Fruit fly (Drosophila melanogaster) whole organism, prepupa: Measurements from ENCODE around the gene cact.

ENCODE experiments used
- CG10631 ChIP-seq: fragments of 200-800 bp; sonication (Bioruptor generic); optimal IDR thresholded peaks from 2 replicates; lab custom pipeline; 2016; ENCODE audit warnings: missing biosample characterization, missing genetic modification characterization
- CG16779 ChIP-seq: fragments of 200-800 bp; sonication (Bioruptor generic); optimal IDR thresholded peaks from 3 replicates; lab custom pipeline; 2017; ENCODE audit warnings: missing biosample characterization, mild to moderate bottlenecking, missing genetic modification characterization
- CG32006 ChIP-seq: fragments of 200-800 bp; sonication (Bioruptor generic); optimal IDR thresholded peaks from 3 replicates; lab custom pipeline; 2017; ENCODE audit warnings: missing biosample characterization, mild to moderate bottlenecking, missing genetic modification characterization
- CG34406 ChIP-seq: fragments of 200-800 bp; sonication (Bioruptor generic); optimal IDR thresholded peaks from 3 replicates; lab custom pipeline; 2016; ENCODE audit warnings: missing biosample characterization, missing genetic modification characterization
- Smox ChIP-seq: fragments of 200-800 bp; sonication (Bioruptor generic); optimal IDR thresholded peaks from 3 replicates; lab custom pipeline; 2016; ENCODE audit warnings: missing biosample characterization, missing genetic modification characterization
- cyc ChIP-seq: fragments of 200-800 bp; sonication (Bioruptor generic); optimal IDR thresholded peaks from 3 replicates; lab custom pipeline; 2016; ENCODE audit warnings: missing biosample characterization, missing genetic modification characterization
- dsx ChIP-seq: fragments of 200-800 bp; optimal IDR thresholded peaks from 3 replicates; lab custom pipeline; 2019; ENCODE audit warnings: missing biosample characterization, mild to moderate bottlenecking, missing genetic modification characterization, moderate library complexity; ENCODE audit not compliant: poor library complexity, severe bottlenecking
- esn ChIP-seq: fragments of 200-800 bp; sonication (Bioruptor generic); optimal IDR thresholded peaks from 2 replicates; lab custom pipeline; 2016; ENCODE audit warnings: missing biosample characterization, mild to moderate bottlenecking, missing genetic modification characterization, moderate library complexity
- fd85E ChIP-seq: fragments of 200-800 bp; sonication (Bioruptor generic); optimal IDR thresholded peaks from 3 replicates; lab custom pipeline; 2016; ENCODE audit warnings: missing biosample characterization, missing genetic modification characterization
- pdm3 ChIP-seq: fragments of 200-800 bp; sonication (Bioruptor generic); optimal IDR thresholded peaks from 3 replicates; lab custom pipeline; 2016; ENCODE audit warnings: missing biosample characterization, missing genetic modification characterization
- salr ChIP-seq, 2 experiments: fragments of 200-800 bp; sonication (Bioruptor generic); optimal IDR thresholded peaks; 3 replicates each; lab custom pipeline; 2016 to 2018; ENCODE audit warnings: missing biosample characterization in 2 of 2, missing genetic modification characterization in 2 of 2, mild to moderate bottlenecking in 1 of 2
- spab ChIP-seq: fragments of 200-800 bp; sonication (Bioruptor generic); optimal IDR thresholded peaks from 2 replicates; lab custom pipeline; 2017; ENCODE audit warnings: missing biosample characterization, mild to moderate bottlenecking, missing genetic modification characterization, missing genetic modification reagents

dm6 chr2L:16281419-16282076 lies 44.5 kb downstream of the cact start:
- TF ChIP-seq salr (GFP tag; optimal IDR thresholded peaks at IDR 0.05; lab: Kevin White, UChicago): peak in 1 of 2 experiments; percentile 46
- TF ChIP-seq spab (GFP tag; lab: Kevin White, UChicago): no peak
- TF ChIP-seq esn: no peak
- no peak for TF ChIP-seq fd85E (GFP tag; lab: Kevin White, UChicago)
- TF ChIP-seq CG34406 (GFP tag; lab: Kevin White, UChicago): no peak
- peak; percentile 15 for TF ChIP-seq Smox (GFP tag; lab: Kevin White, UChicago)
- TF ChIP-seq pdm3 (GFP tag; lab: Kevin White, UChicago): peak; percentile 56
- peak; percentile 62 for TF ChIP-seq CG10631 (GFP tag; lab: Kevin White, UChicago)
- TF ChIP-seq cyc: no peak
- peak; percentile 81 for TF ChIP-seq CG32006 (GFP tag; lab: Kevin White, UChicago)
- no peak for TF ChIP-seq CG16779 (tag; lab: Kevin White, UChicago)
- peak; percentile 16 for TF ChIP-seq dsx (GFP tag; lab: Kevin White, UChicago)
